Worm (Caenorhabditis elegans): ENCODE data around the gene ugt-32.

DNA sequence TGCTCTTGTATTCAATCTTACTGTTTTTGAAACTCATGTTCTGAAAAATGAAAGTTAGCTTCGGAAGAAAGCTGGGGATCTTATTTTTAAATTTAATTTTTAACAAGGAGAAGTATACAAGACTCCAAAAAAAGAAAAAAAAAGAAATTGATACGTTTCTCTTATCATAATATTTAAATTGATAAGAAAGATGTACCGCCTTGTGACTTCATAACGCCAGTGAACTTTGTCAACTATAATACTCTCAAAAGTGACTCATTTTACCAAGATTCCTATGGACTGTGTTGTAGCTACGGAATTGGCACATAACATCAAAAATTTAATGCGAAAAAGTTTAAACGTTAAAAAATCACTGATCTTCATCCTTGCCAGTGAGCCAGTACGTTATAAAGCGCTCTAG, 8.0 kb upstream of the ugt-32 start:
- TF ChIP-seq unc-130 (tag; optimal IDR thresholded peaks at IDR 0.05) (no peak), tbx-2 (tag; optimal IDR thresholded peaks at IDR 0.05) (no peak), snpc-4 (tag; optimal IDR thresholded peaks at IDR 0.05) (no peak), rnt-1 (tag; optimal IDR thresholded peaks at IDR 0.05) (no peak), elt-2 (tag; optimal IDR thresholded peaks at IDR 0.05) (peak; percentile 76), fos-1 (tag; optimal IDR thresholded peaks at IDR 0.05) (no peak)
